Worm (Caenorhabditis elegans) whole organism, L2 larva: ENCODE measurements around the gene ZK381.2.

Source experiments
- ama-1 ChIP-seq: fragments of 150-350 bp; optimal IDR thresholded peaks from 2 replicates; lab custom pipeline; 2018; ENCODE audit warnings: inconsistent platforms
- mab-5 ChIP-seq: fragments of 150-350 bp; optimal IDR thresholded peaks from 2 replicates; lab custom pipeline; 2014; ENCODE audit warnings: missing biosample characterization, missing genetic modification characterization
- nhr-11 ChIP-seq: fragments of 150-350 bp; optimal IDR thresholded peaks from 2 replicates; lab custom pipeline; 2014; ENCODE audit warnings: missing biosample characterization, missing genetic modification characterization
- nhr-237 ChIP-seq: fragments of 150-350 bp; optimal IDR thresholded peaks from 2 replicates; lab custom pipeline; 2014; ENCODE audit warnings: missing biosample characterization, missing genetic modification characterization
- ztf-11 ChIP-seq: sonication (generic microtip); optimal IDR thresholded peaks from 2 replicates; lab custom pipeline; 2017; ENCODE audit warnings: missing biosample characterization, missing genetic modification characterization

- TF ChIP-seq nhr-237 (tag; lab: Kevin White, UChicago) (no peak), nhr-11 (tag; lab: Kevin White, UChicago) (no peak), ztf-11 (no peak), ama-1 (lab: Kevin White, UChicago) (no peak), mab-5 (no peak)
These were observed 36.9 kb upstream of the ZK381.2 start, which contains the start of gene cest-6 for ce11 chrIV:6928417-6928816.
